Fruit fly (Drosophila melanogaster): ENCODE results near the gene Cp16.

- TF ChIP-seq CTCF (optimal IDR thresholded peaks at IDR 0.05) (no peak), CG8478 (optimal IDR thresholded peaks at IDR 0.05) (no peak)
Observed at dm6 chr3L:8781993-8782392, 50.2 kb downstream of the Cp16 start.
